Fruit fly (Drosophila melanogaster): ENCODE measurements around the gene mip130.

DNA sequence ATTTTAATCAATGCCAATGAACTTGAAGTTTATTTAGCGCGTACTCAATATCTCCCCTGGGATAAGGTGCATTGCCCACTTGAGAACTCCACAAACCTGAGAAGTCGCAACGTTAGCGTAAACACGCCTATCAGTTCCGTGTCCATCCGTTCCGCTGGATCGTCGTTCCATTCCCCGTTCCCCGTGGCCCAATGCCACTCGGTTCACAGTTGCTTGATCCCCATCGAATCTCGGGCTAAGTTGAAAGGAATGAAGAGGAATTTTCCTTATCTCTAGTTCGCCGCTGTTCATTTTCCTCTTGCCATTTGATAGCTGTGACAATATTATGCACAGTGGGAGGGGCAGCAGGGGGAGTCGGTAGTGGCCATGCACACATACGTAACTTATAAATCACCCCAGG, 37.2 kb downstream of the mip130 start:
- no peak for TF ChIP-seq Vsx2 (GFP tag; optimal IDR thresholded peaks at IDR 0.05; ENCODE audit: partially characterized antibody)
- TF ChIP-seq rgr (GFP tag; optimal IDR thresholded peaks at IDR 0.05) = no peak
- no peak for TF ChIP-seq fru (GFP tag; optimal IDR thresholded peaks at IDR 0.05)
- TF ChIP-seq usp (GFP tag; optimal IDR thresholded peaks at IDR 0.05) = no peak
- no peak for TF ChIP-seq psq (GFP tag; optimal IDR thresholded peaks at IDR 0.05)
- TF ChIP-seq h (GFP tag; optimal IDR thresholded peaks at IDR 0.05) = peak; percentile 40
- TF ChIP-seq Myc (optimal IDR thresholded peaks at IDR 0.05) = no peak
- TF ChIP-seq dsf (GFP tag; optimal IDR thresholded peaks at IDR 0.05; ENCODE audit: borderline replicate concordance) = no peak
- TF ChIP-seq Dfd (GFP tag; optimal IDR thresholded peaks at IDR 0.05) = no peak
- no peak for TF ChIP-seq OdsH (GFP tag; optimal IDR thresholded peaks at IDR 0.05)
- no peak for TF ChIP-seq GATAd (GFP tag; optimal IDR thresholded peaks at IDR 0.05)
- no peak for TF ChIP-seq lola (GFP tag; optimal IDR thresholded peaks at IDR 0.05)
